Fruit fly (Drosophila melanogaster) S2 (cell line): ENCODE measurements around the gene Gk2.

ENCODE experiments used
- CG8478 ChIP-seq: fragments of >200 bp; optimal IDR thresholded peaks from 2 replicates; lab custom pipeline; 2018
- CTCF ChIP-seq, 2 experiments: fragments of >200 bp; optimal IDR thresholded peaks; 2 replicates each; lab custom pipeline; 2018

Gene Gk2

dm6 chr3L:1729380-1730159 is 8.6 kb upstream of the Gk2 start:
- TF ChIP-seq CG8478 (lab: Kevin White, UChicago) (no peak), CTCF (optimal IDR thresholded peaks at IDR 0.05; lab: Kevin White, UChicago) (no peak)

dm6 chr3L:1730160-1730595 is 8.0 kb upstream of the Gk2 start:
- TF ChIP-seq CG8478 (lab: Kevin White, UChicago) (no peak), CTCF (optimal IDR thresholded peaks at IDR 0.05; lab: Kevin White, UChicago) (no peak)

- TF ChIP-seq CG8478 (lab: Kevin White, UChicago) (no peak), CTCF (optimal IDR thresholded peaks at IDR 0.05; lab: Kevin White, UChicago) (peak; percentile 24 to 40)
These were observed 7.3 kb upstream of the Gk2 start, which contains the start of gene drpr for dm6 chr3L:1730873-1731272. drpr (minus strand) TSS chr3L:1731107.

dm6 chr3L:1735603-1736002 is 2.6 kb upstream of the Gk2 start, which contains the start of gene Oseg4:
Oseg4 (minus strand) TSS chr3L:1735767.
- TF ChIP-seq CTCF (optimal IDR thresholded peaks at IDR 0.05; lab: Kevin White, UChicago), result no peak
- TF ChIP-seq CG8478 (lab: Kevin White, UChicago), result no peak

- TF ChIP-seq CTCF (optimal IDR thresholded peaks at IDR 0.05; lab: Kevin White, UChicago) (no peak), CG8478 (lab: Kevin White, UChicago) (no peak)
These were observed 297 bp upstream of the Gk2 start, which contains the start of gene PIG-Wb for dm6 chr3L:1737898-1738322. PIG-Wb (minus strand) TSS chr3L:1738106.

- TF ChIP-seq CTCF (optimal IDR thresholded peaks at IDR 0.05; lab: Kevin White, UChicago), result no peak
- no peak for TF ChIP-seq CG8478 (lab: Kevin White, UChicago)
These were observed 1.4 kb downstream of the Gk2 start for dm6 chr3L:1739522-1740128.

dm6 chr3L:1740129-1740975 is 2.1 kb downstream of the Gk2 start:
- no peak for TF ChIP-seq CTCF (optimal IDR thresholded peaks at IDR 0.05; lab: Kevin White, UChicago)
- no peak for TF ChIP-seq CG8478 (lab: Kevin White, UChicago)

- no peak for TF ChIP-seq CG8478 (lab: Kevin White, UChicago)
- TF ChIP-seq CTCF (optimal IDR thresholded peaks at IDR 0.05; lab: Kevin White, UChicago), result no peak
These were observed 2.9 kb downstream of the Gk2 start for dm6 chr3L:1741107-1741506.

- TF ChIP-seq CTCF (optimal IDR thresholded peaks at IDR 0.05; lab: Kevin White, UChicago), result no peak
- TF ChIP-seq CG8478 (lab: Kevin White, UChicago), result no peak
These were observed 3.7 kb downstream of the Gk2 start for dm6 chr3L:1741655-1742551.

dm6 chr3L:1742552-1743097 is 4.4 kb downstream of the Gk2 start:
- TF ChIP-seq CG8478 (lab: Kevin White, UChicago) (no peak), CTCF (optimal IDR thresholded peaks at IDR 0.05; lab: Kevin White, UChicago) (no peak)

dm6 chr3L:1745432-1745831 is 7.2 kb downstream of the Gk2 start:
- TF ChIP-seq CG8478 (lab: Kevin White, UChicago) (no peak), CTCF (optimal IDR thresholded peaks at IDR 0.05; lab: Kevin White, UChicago) (no peak)

dm6 chr3L:1746338-1747199 is 8.4 kb downstream of the Gk2 start, which contains the start of gene CG13921:
CG13921 (plus strand) TSS chr3L:1746907.
- TF ChIP-seq CG8478 (lab: Kevin White, UChicago) (no peak), CTCF (optimal IDR thresholded peaks at IDR 0.05; lab: Kevin White, UChicago) (no peak)
